Worm (Caenorhabditis elegans): ENCODE data around the gene phat-3.

DNA sequence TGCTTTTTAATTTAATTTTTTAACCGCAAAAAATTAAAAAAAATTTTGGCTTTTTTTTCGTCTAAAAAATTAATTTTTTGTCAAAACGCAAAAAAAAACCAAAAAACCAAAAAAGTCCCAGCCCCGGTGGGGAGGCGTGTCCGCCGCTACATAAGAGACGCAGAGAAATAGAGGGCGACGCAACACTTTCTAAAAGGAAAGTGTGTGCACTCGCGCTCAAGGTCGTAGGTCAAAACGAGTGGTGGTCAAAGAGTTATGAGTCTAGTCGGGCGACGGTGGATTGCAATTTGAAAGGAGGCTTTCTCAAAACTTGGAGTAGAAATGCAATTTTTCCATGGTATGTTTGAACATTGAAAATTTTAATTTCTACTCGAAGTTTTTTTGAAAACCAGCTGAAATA is 39.2 kb upstream of the phat-3 start:
- no peak for TF ChIP-seq ceh-62 (tag; optimal IDR thresholded peaks at IDR 0.05)
- no peak for TF ChIP-seq Y75B8A.6 (GFP tag; IDR thresholded peaks at IDR 0.05)
- TF ChIP-seq ama-1 (optimal IDR thresholded peaks at IDR 0.05), result no peak
- TF ChIP-seq attf-4 (tag; optimal IDR thresholded peaks at IDR 0.05), result no peak
- TF ChIP-seq unc-62 (GFP tag; optimal IDR thresholded peaks at IDR 0.05 in 1 of 2), result no peak
- no peak for TF ChIP-seq unc-62 (tag; optimal IDR thresholded peaks at IDR 0.05)
- no peak for TF ChIP-seq egl-27 (tag; optimal IDR thresholded peaks at IDR 0.05)
- TF ChIP-seq zfp-3 (GFP tag; conservative IDR thresholded peaks at IDR 0.05), result no peak
- TF ChIP-seq lin-13 (GFP tag; optimal IDR thresholded peaks at IDR 0.05), result no peak
- no peak for TF ChIP-seq daf-12 (tag; optimal IDR thresholded peaks at IDR 0.05)
- no peak for TF ChIP-seq nhr-76 (tag; optimal IDR thresholded peaks at IDR 0.05)
- no peak for TF ChIP-seq R02D3.7 (tag; optimal IDR thresholded peaks at IDR 0.05)
- no peak for TF ChIP-seq nhr-25 (tag; optimal IDR thresholded peaks at IDR 0.05; ENCODE audit: borderline replicate concordance, insufficient read depth)
- no peak for TF ChIP-seq mep-1 (tag; optimal IDR thresholded peaks at IDR 0.05)
- no peak for TF ChIP-seq nhr-237 (tag; optimal IDR thresholded peaks at IDR 0.05)
